Worm (Caenorhabditis elegans) whole organism, early embryonic: ENCODE measurements around the gene C34F11.8.

Experiments
- B0310.2 ChIP-seq: sonication (generic microtip); optimal IDR thresholded peaks from 2 replicates; lab custom pipeline; 2016; ENCODE audit warnings: mild to moderate bottlenecking, missing genetic modification characterization, missing compliant biosample characterization
- ama-1 ChIP-seq: fragments of 150-350 bp; optimal IDR thresholded peaks from 2 replicates; lab custom pipeline; 2014
- ets-7 ChIP-seq: sonication (generic microtip); optimal IDR thresholded peaks from 2 replicates; lab custom pipeline; 2016; ENCODE audit warnings: missing genotype, missing genetic modification characterization, missing compliant biosample characterization
- flt-1 ChIP-seq: fragments of 200-800 bp; sonication (Bioruptor generic); IDR thresholded peaks from 2 replicates; pipeline ENCODE4 v1.3.6; 2022; ENCODE audit warnings: missing genetic modification characterization, missing compliant biosample characterization
- hmbx-1 ChIP-seq: sonication (generic microtip); optimal IDR thresholded peaks from 2 replicates; lab custom pipeline; 2016; ENCODE audit warnings: mild to moderate bottlenecking, missing genetic modification characterization, missing compliant biosample characterization
- hmg-4 ChIP-seq: fragments of 200-800 bp; sonication (Bioruptor generic); optimal IDR thresholded peaks from 2 replicates; lab custom pipeline; 2018; ENCODE audit warnings: mild to moderate bottlenecking, missing genetic modification characterization, missing compliant biosample characterization
- hnd-1 ChIP-seq: sonication (generic microtip); optimal IDR thresholded peaks from 2 replicates; lab custom pipeline; 2016; ENCODE audit warnings: missing genetic modification characterization, missing compliant biosample characterization
- pes-1 ChIP-seq: fragments of 200-800 bp; sonication (Bioruptor generic); IDR thresholded peaks from 2 replicates; pipeline ENCODE4 v1.3.6; 2022; ENCODE audit warnings: missing genetic modification reagents, missing genetic modification characterization, missing compliant biosample characterization
- scrt-1 ChIP-seq: fragments of 200-800 bp; sonication (Bioruptor generic); IDR thresholded peaks from 2 replicates; pipeline ENCODE4 v1.3.6; 2022; ENCODE audit warnings: missing genetic modification characterization, missing compliant biosample characterization
- sea-1 ChIP-seq: fragments of 200-800 bp; sonication (Bioruptor generic); conservative IDR thresholded peaks from 2 replicates; pipeline ENCODE4 v1.3.6; 2022; ENCODE audit warnings: missing genetic modification characterization, missing compliant biosample characterization
- tbx-11 ChIP-seq: fragments of 200-800 bp; sonication (Bioruptor generic); IDR thresholded peaks from 2 replicates; pipeline ENCODE4 v1.3.6; 2022; ENCODE audit warnings: missing genetic modification characterization, missing compliant biosample characterization
- tbx-37 ChIP-seq: fragments of 200-800 bp; sonication (Bioruptor generic); conservative IDR thresholded peaks from 2 replicates; pipeline ENCODE4 v1.3.6; 2022; ENCODE audit warnings: missing genetic modification reagents, missing genetic modification characterization, missing compliant biosample characterization
- tra-4 ChIP-seq: sonication (generic microtip); optimal IDR thresholded peaks from 2 replicates; lab custom pipeline; 2017; ENCODE audit warnings: missing genetic modification characterization, missing compliant biosample characterization

- TF ChIP-seq ama-1 (lab: Kevin White, UChicago), result no peak
- TF ChIP-seq ets-7, result no peak
- no peak for TF ChIP-seq flt-1
- no peak for TF ChIP-seq hmg-4 (GFP tag; lab: Kevin White, UChicago)
- TF ChIP-seq tra-4, result no peak
- TF ChIP-seq pes-1 (GFP tag; lab: Robert Waterston, UW), result no peak
- TF ChIP-seq B0310.2, result no peak
- TF ChIP-seq tbx-11 (GFP tag; lab: Robert Waterston, UW), result no peak
- TF ChIP-seq hmbx-1 (tag; lab: Kevin White, UChicago), result no peak
- TF ChIP-seq tbx-37 (GFP tag; lab: Robert Waterston, UW), result no peak
- TF ChIP-seq hnd-1 (tag; lab: Kevin White, UChicago), result no peak
- no peak for TF ChIP-seq scrt-1 (GFP tag; lab: Robert Waterston, UW)
- no peak for TF ChIP-seq sea-1 (GFP tag; lab: Robert Waterston, UW)
Measured at ce11 chrII:5202930-5203329, 7.8 kb downstream of the C34F11.8 start, which contains the start of gene ampd-1.
